Fruit fly (Drosophila melanogaster): ENCODE results near the gene SWIP.

dm6 chrX:16309764-16310163 is 3.7 kb upstream of the SWIP start:
- TF ChIP-seq h (optimal IDR thresholded peaks at IDR 0.05), result no peak
- no peak for TF ChIP-seq psq (optimal IDR thresholded peaks at IDR 0.05)
- no peak for TF ChIP-seq Sin3A (optimal IDR thresholded peaks at IDR 0.05)
- no peak for TF ChIP-seq Myc (optimal IDR thresholded peaks at IDR 0.05)
- TF ChIP-seq insv (optimal IDR thresholded peaks at IDR 0.05), result no peak
- TF ChIP-seq ttk (optimal IDR thresholded peaks at IDR 0.05), result no peak
